Worm (Caenorhabditis elegans) whole organism, midembryonic: ENCODE data around the gene F36H5.4.

Experiments used
- T22C8.4 ChIP-seq: fragments of 200-800 bp; sonication (Bioruptor generic); IDR thresholded peaks from 2 replicates; pipeline ENCODE4 v1.3.6; 2022; ENCODE audit warnings: missing genetic modification characterization, missing compliant biosample characterization
- cog-1 ChIP-seq: sonication (generic microtip); optimal IDR thresholded peaks from 2 replicates; lab custom pipeline; 2016; ENCODE audit warnings: missing genetic modification characterization, missing compliant biosample characterization
- flt-1 ChIP-seq: fragments of 200-800 bp; sonication (Bioruptor generic); IDR thresholded peaks from 2 replicates; pipeline ENCODE4 v1.3.6; 2022; ENCODE audit warnings: missing genetic modification characterization, missing compliant biosample characterization
- klf-2 ChIP-seq: fragments of 200-800 bp; sonication (Bioruptor generic); conservative IDR thresholded peaks from 2 replicates; pipeline ENCODE4 v1.3.6; 2022; ENCODE audit warnings: missing genetic modification reagents, missing genetic modification characterization, missing compliant biosample characterization
- med-1 ChIP-seq: sonication (generic microtip); optimal IDR thresholded peaks from 2 replicates; lab custom pipeline; 2017; ENCODE audit warnings: missing genetic modification characterization, mild to moderate bottlenecking, missing compliant biosample characterization, antibody characterized with exemption, missing genetic modification reagents; ENCODE audit not compliant: insufficient read depth
- ref-1 ChIP-seq: fragments of 200-800 bp; sonication (Bioruptor generic); conservative IDR thresholded peaks from 2 replicates; pipeline ENCODE4 v1.3.6; 2022; ENCODE audit warnings: missing genetic modification reagents, missing genetic modification characterization, missing compliant biosample characterization
- tab-1 ChIP-seq: fragments of 200-800 bp; sonication (Bioruptor generic); IDR thresholded peaks from 2 replicates; pipeline ENCODE4 v1.3.6; 2022; ENCODE audit warnings: missing genetic modification characterization, missing compliant biosample characterization
- ztf-23 ChIP-seq: fragments of 200-800 bp; sonication (Bioruptor generic); IDR thresholded peaks from 2 replicates; pipeline ENCODE4 v1.3.6; 2022; ENCODE audit warnings: missing genetic modification reagents, missing genetic modification characterization, missing compliant biosample characterization
- ztf-29 ChIP-seq: fragments of 200-800 bp; sonication (Bioruptor generic); IDR thresholded peaks from 2 replicates; pipeline ENCODE4 v1.3.6; 2022; ENCODE audit warnings: missing genetic modification reagents, missing genetic modification characterization, missing compliant biosample characterization

F36H5.4 gene

ce11 chrII:1736353-1736752 lies 25.3 kb upstream of the F36H5.4 start, which contains the start of gene ceh-83:
Gene ceh-83, minus strand, starts transcription at chrII:1736533.
- TF ChIP-seq tab-1 (no peak), T22C8.4 (no peak), ztf-23 (no peak), ref-1 (GFP tag; lab: Robert Waterston, UW) (no peak), cog-1 (tag; lab: Kevin White, UChicago) (no peak), med-1 (no peak), klf-2 (no peak), flt-1 (no peak)

ce11 chrII:1738844-1739243 lies 22.8 kb upstream of the F36H5.4 start, which contains the start of the genes irld-9 and irld-33:
Gene irld-9, minus strand, starts transcription at chrII:1738944.
Gene irld-33, plus strand, starts transcription at chrII:1739052.
- no peak for TF ChIP-seq klf-2
- TF ChIP-seq ztf-23 = no peak
- TF ChIP-seq flt-1 = no peak
- TF ChIP-seq T22C8.4 = no peak
- no peak for TF ChIP-seq ztf-29 (GFP tag; lab: Robert Waterston, UW)
- no peak for TF ChIP-seq tab-1
- no peak for TF ChIP-seq cog-1 (tag; lab: Kevin White, UChicago)
- TF ChIP-seq med-1 = no peak
- no peak for TF ChIP-seq ref-1 (GFP tag; lab: Robert Waterston, UW)

- TF ChIP-seq ztf-23 = no peak
- no peak for TF ChIP-seq klf-2
- no peak for TF ChIP-seq ref-1 (GFP tag; lab: Robert Waterston, UW)
- TF ChIP-seq ztf-29 (GFP tag; lab: Robert Waterston, UW) = no peak
- TF ChIP-seq flt-1 = no peak
- TF ChIP-seq T22C8.4 = no peak
- TF ChIP-seq cog-1 (tag; lab: Kevin White, UChicago) = no peak
- no peak for TF ChIP-seq med-1
- no peak for TF ChIP-seq tab-1
Measured at ce11 chrII:1741248-1741647, 20.4 kb upstream of the F36H5.4 start, which contains the start of gene K07G6.1. Gene K07G6.1, plus strand, starts transcription at chrII:1741548.

ce11 chrII:1742535-1742934 lies 19.1 kb upstream of the F36H5.4 start, which contains the start of gene F36H5.12:
Gene F36H5.12, plus strand, starts transcription at chrII:1742835.
- TF ChIP-seq flt-1 (no peak), ref-1 (GFP tag; lab: Robert Waterston, UW) (no peak), klf-2 (no peak), med-1 (no peak), T22C8.4 (no peak), cog-1 (tag; lab: Kevin White, UChicago) (no peak), tab-1 (no peak), ztf-29 (GFP tag; lab: Robert Waterston, UW) (no peak), ztf-23 (no peak)

ce11 chrII:1744183-1744582 lies 17.5 kb upstream of the F36H5.4 start, which contains the start of gene clec-19:
Gene clec-19, plus strand, starts transcription at chrII:1744483.
- TF ChIP-seq ztf-23 (no peak), ref-1 (GFP tag; lab: Robert Waterston, UW) (no peak), tab-1 (no peak), klf-2 (no peak), med-1 (no peak), ztf-29 (GFP tag; lab: Robert Waterston, UW) (no peak), flt-1 (no peak), T22C8.4 (no peak), cog-1 (tag; lab: Kevin White, UChicago) (no peak)

- TF ChIP-seq klf-2 (no peak), cog-1 (tag; lab: Kevin White, UChicago) (no peak), tab-1 (no peak), ztf-23 (no peak), ref-1 (GFP tag; lab: Robert Waterston, UW) (no peak), ztf-29 (GFP tag; lab: Robert Waterston, UW) (no peak), T22C8.4 (no peak), med-1 (no peak), flt-1 (no peak)
Measured at ce11 chrII:1750413-1750812, 11.3 kb upstream of the F36H5.4 start, which contains the start of the genes F36H5.13 and F36H5.8. Gene F36H5.13, minus strand, starts transcription at chrII:1750513. Gene F36H5.8, minus strand, starts transcription at chrII:1750686.

ce11 chrII:1752990-1753389 lies 8.7 kb upstream of the F36H5.4 start, which contains the start of gene F36H5.9:
Gene F36H5.9, minus strand, starts transcription at chrII:1753090.
- TF ChIP-seq ztf-29 (GFP tag; lab: Robert Waterston, UW) (no peak), T22C8.4 (no peak)

ce11 chrII:1756072-1756471 lies 5.6 kb upstream of the F36H5.4 start, which contains the start of gene F36H5.17:
Gene F36H5.17, minus strand, starts transcription at chrII:1756172.
- TF ChIP-seq tab-1 (no peak), cog-1 (tag; lab: Kevin White, UChicago) (no peak), klf-2 (no peak), ztf-23 (no peak), T22C8.4 (no peak), ztf-29 (GFP tag; lab: Robert Waterston, UW) (no peak), med-1 (no peak), flt-1 (no peak), ref-1 (GFP tag; lab: Robert Waterston, UW) (no peak)

ce11 chrII:1756582-1756981 lies 5.1 kb upstream of the F36H5.4 start, which contains the start of gene fbxb-53:
Gene fbxb-53, plus strand, starts transcription at chrII:1756882.
- no peak for TF ChIP-seq ztf-29 (GFP tag; lab: Robert Waterston, UW)
- TF ChIP-seq ztf-23 = no peak
- TF ChIP-seq ref-1 (GFP tag; lab: Robert Waterston, UW) = no peak
- TF ChIP-seq cog-1 (tag; lab: Kevin White, UChicago) = no peak
- TF ChIP-seq tab-1 = no peak
- TF ChIP-seq klf-2 = no peak
- no peak for TF ChIP-seq T22C8.4
- no peak for TF ChIP-seq med-1
- TF ChIP-seq flt-1 = no peak

ce11 chrII:1757033-1757432 lies 4.6 kb upstream of the F36H5.4 start, which contains the start of gene F36H5.10:
Gene F36H5.10, plus strand, starts transcription at chrII:1757333.
- TF ChIP-seq ztf-29 (GFP tag; lab: Robert Waterston, UW) (no peak), tab-1 (no peak), klf-2 (no peak)

ce11 chrII:1759602-1760001 lies 2.1 kb upstream of the F36H5.4 start, which contains the start of gene F36H5.18:
Gene F36H5.18, plus strand, starts transcription at chrII:1759902.
- no peak for TF ChIP-seq ref-1 (GFP tag; lab: Robert Waterston, UW)
- no peak for TF ChIP-seq T22C8.4
- no peak for TF ChIP-seq med-1
- no peak for TF ChIP-seq tab-1
- no peak for TF ChIP-seq klf-2
- no peak for TF ChIP-seq flt-1
- TF ChIP-seq ztf-23 = no peak
